Fruit fly (Drosophila melanogaster): ENCODE data around the gene CG44094.
A peak's percentile ranks its signal among the peaks of the same experiment; 100 is the strongest.

The CG44094 gene

dm6 chr3R:14624671-14625070 lies 48.3 kb upstream of the CG44094 start:
- TF ChIP-seq brk (GFP tag; optimal IDR thresholded peaks at IDR 0.05), result peak; percentile 26
- TF ChIP-seq CG32264 (GFP tag; optimal IDR thresholded peaks at IDR 0.05), result no peak
- peak in 1 of 2 experiments; percentile 0 for TF ChIP-seq foxo (GFP tag; optimal IDR thresholded peaks at IDR 0.05)
- TF ChIP-seq sv (GFP tag; optimal IDR thresholded peaks at IDR 0.05), result no peak
- TF ChIP-seq fru (GFP tag; optimal IDR thresholded peaks at IDR 0.05), result peak; percentile 31
- no peak for TF ChIP-seq usp (GFP tag; optimal IDR thresholded peaks at IDR 0.05)

dm6 chr3R:14624088-14624619 lies 47.7 kb upstream of the CG44094 start:
- peak; percentile 60 for TF ChIP-seq dmrt93B (GFP tag; optimal IDR thresholded peaks at IDR 0.05)
- peak in 1 of 2 experiments; percentile 75 for TF ChIP-seq foxo (GFP tag; optimal IDR thresholded peaks at IDR 0.05)
- peak; percentile 84 for TF ChIP-seq h (GFP tag; optimal IDR thresholded peaks at IDR 0.05)
- peak; percentile 76 for TF ChIP-seq OdsH (GFP tag; optimal IDR thresholded peaks at IDR 0.05)
- TF ChIP-seq usp (GFP tag; optimal IDR thresholded peaks at IDR 0.05), result no peak
- peak; percentile 36 for TF ChIP-seq Dif (GFP tag; optimal IDR thresholded peaks at IDR 0.05; ENCODE audit: partially characterized antibody)
- peak; percentile 69 for TF ChIP-seq woc (GFP tag; optimal IDR thresholded peaks at IDR 0.05)
- peak; percentile 80 for TF ChIP-seq rgr (GFP tag; optimal IDR thresholded peaks at IDR 0.05)
- peak; percentile 45 for TF ChIP-seq psq (GFP tag; optimal IDR thresholded peaks at IDR 0.05)
- TF ChIP-seq Myc (optimal IDR thresholded peaks at IDR 0.05), result no peak
- peak; percentile 75 for TF ChIP-seq br (GFP tag; optimal IDR thresholded peaks at IDR 0.05)
- peak; percentile 5 for TF ChIP-seq CG32264 (GFP tag; optimal IDR thresholded peaks at IDR 0.05)
- peak; percentile 83 for TF ChIP-seq fru (GFP tag; optimal IDR thresholded peaks at IDR 0.05)
- peak; percentile 28 for TF ChIP-seq sage (GFP tag; optimal IDR thresholded peaks at IDR 0.05)
- peak; percentile 37 to 58 for TF ChIP-seq dl (GFP tag; optimal IDR thresholded peaks at IDR 0.05; ENCODE audit: insufficient read depth in 1 of 2, partially characterized antibody in 2 of 2)
- TF ChIP-seq jim (GFP tag; optimal IDR thresholded peaks at IDR 0.05), result no peak
- TF ChIP-seq Hnf4 (GFP tag; optimal IDR thresholded peaks at IDR 0.05), result peak; percentile 57
- TF ChIP-seq HLH106 (tag; optimal IDR thresholded peaks at IDR 0.05), result peak; percentile 64
- TF ChIP-seq Dfd (GFP tag; optimal IDR thresholded peaks at IDR 0.05), result no peak
- peak; percentile 11 for TF ChIP-seq sv (GFP tag; optimal IDR thresholded peaks at IDR 0.05)
- TF ChIP-seq Sp1 (GFP tag; optimal IDR thresholded peaks at IDR 0.05), result peak; percentile 75
- TF ChIP-seq tai (GFP tag; optimal IDR thresholded peaks at IDR 0.05), result no peak
- TF ChIP-seq Abd-B (GFP tag; optimal IDR thresholded peaks at IDR 0.05), result no peak
- peak; percentile 78 for TF ChIP-seq ey (GFP tag; optimal IDR thresholded peaks at IDR 0.05)
- no peak for TF ChIP-seq GATAd (GFP tag; optimal IDR thresholded peaks at IDR 0.05)
- TF ChIP-seq dsf (GFP tag; optimal IDR thresholded peaks at IDR 0.05; ENCODE audit: borderline replicate concordance), result peak; percentile 9

dm6 chr3R:14622571-14622970 lies 46.2 kb upstream of the CG44094 start:
- TF ChIP-seq dmrt93B (GFP tag; optimal IDR thresholded peaks at IDR 0.05), result no peak
- TF ChIP-seq psq (GFP tag; optimal IDR thresholded peaks at IDR 0.05), result peak; percentile 21

- TF ChIP-seq h (GFP tag; optimal IDR thresholded peaks at IDR 0.05) (no peak), CrebA (GFP tag; optimal IDR thresholded peaks at IDR 0.05; ENCODE audit: borderline replicate concordance) (no peak), OdsH (GFP tag; optimal IDR thresholded peaks at IDR 0.05) (peak; percentile 30), rgr (GFP tag; optimal IDR thresholded peaks at IDR 0.05) (peak; percentile 48), Dfd (GFP tag; optimal IDR thresholded peaks at IDR 0.05) (no peak), lola (GFP tag; optimal IDR thresholded peaks at IDR 0.05) (no peak), Hr83 (GFP tag; optimal IDR thresholded peaks at IDR 0.05; ENCODE audit: poor library complexity, severe bottlenecking) (no peak), HLH106 (tag; optimal IDR thresholded peaks at IDR 0.05) (peak; percentile 56), pan (optimal IDR thresholded peaks at IDR 0.05) (no peak), Sp1 (GFP tag; optimal IDR thresholded peaks at IDR 0.05) (peak; percentile 44), CG32264 (GFP tag; optimal IDR thresholded peaks at IDR 0.05) (no peak), Myc (optimal IDR thresholded peaks at IDR 0.05) (no peak), woc (GFP tag; optimal IDR thresholded peaks at IDR 0.05) (no peak), br (GFP tag; optimal IDR thresholded peaks at IDR 0.05) (no peak), dmrt93B (GFP tag; optimal IDR thresholded peaks at IDR 0.05) (no peak), Rel (GFP tag; optimal IDR thresholded peaks at IDR 0.05) (no peak), Rel (tag; optimal IDR thresholded peaks at IDR 0.05) (no peak), fru (GFP tag; optimal IDR thresholded peaks at IDR 0.05) (no peak), Vsx2 (GFP tag; optimal IDR thresholded peaks at IDR 0.05; ENCODE audit: partially characterized antibody) (no peak), psq (GFP tag; optimal IDR thresholded peaks at IDR 0.05) (peak; percentile 18), Abd-B (GFP tag; optimal IDR thresholded peaks at IDR 0.05) (no peak), GATAd (GFP tag; optimal IDR thresholded peaks at IDR 0.05) (no peak), ey (GFP tag; optimal IDR thresholded peaks at IDR 0.05) (no peak), CG9705 (GFP tag; optimal IDR thresholded peaks at IDR 0.05) (no peak), Mio (GFP tag; optimal IDR thresholded peaks at IDR 0.05) (no peak)
Measured at dm6 chr3R:14608892-14609692, 32.7 kb upstream of the CG44094 start, which contains the start of gene CG14853. Gene CG14853, plus strand, starts transcription at chr3R:14609642.
